Worm (Caenorhabditis elegans) whole organism, early embryonic: ENCODE measurements around the gene pqn-90.

Source experiments
- B0310.2 ChIP-seq: sonication (generic microtip); optimal IDR thresholded peaks from 2 replicates; lab custom pipeline; 2016; ENCODE audit warnings: mild to moderate bottlenecking, missing genetic modification characterization, missing compliant biosample characterization
- hnd-1 ChIP-seq: sonication (generic microtip); optimal IDR thresholded peaks from 2 replicates; lab custom pipeline; 2016; ENCODE audit warnings: missing genetic modification characterization, missing compliant biosample characterization
- sea-1 ChIP-seq: fragments of 200-800 bp; sonication (Bioruptor generic); conservative IDR thresholded peaks from 2 replicates; pipeline ENCODE4 v1.3.6; 2022; ENCODE audit warnings: missing genetic modification characterization, missing compliant biosample characterization

DNA sequence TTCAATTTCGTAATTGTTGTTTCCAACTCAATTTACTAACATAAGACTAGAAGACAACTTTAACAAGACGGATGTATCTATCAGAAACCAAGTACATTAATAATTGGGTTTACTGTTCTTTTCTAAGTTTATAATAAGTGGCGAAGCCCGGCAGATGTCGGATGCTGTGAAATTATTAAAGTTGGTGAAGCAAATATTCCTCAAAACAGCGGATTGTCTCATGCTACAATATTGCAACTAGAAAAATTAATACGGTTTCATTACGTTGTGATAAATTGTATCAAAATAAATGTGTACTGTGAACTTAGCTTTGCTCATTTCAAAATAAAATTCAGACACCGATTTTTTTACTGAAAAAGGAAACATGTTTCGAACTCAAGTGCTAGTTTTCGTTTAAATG is 7.4 kb downstream of the pqn-90 start:
- TF ChIP-seq hnd-1, result no peak
- TF ChIP-seq B0310.2 (tag; lab: Kevin White, UChicago), result no peak
- no peak for TF ChIP-seq sea-1 (GFP tag; lab: Robert Waterston, UW)
